Fruit fly (Drosophila melanogaster) whole organism, embryonic: Measurements from ENCODE around the gene Sgp.
A peak's percentile ranks its signal among the peaks of the same experiment; 100 is the strongest.

ENCODE experiments used
- Aef1 ChIP-seq: fragments of 200-800 bp; sonication (Bioruptor generic); IDR thresholded peaks from 3 replicates; pipeline ENCODE4 v1.3.6; 2022; ENCODE audit warnings: missing biosample characterization, missing genetic modification characterization
- BtbVII ChIP-seq: fragments of 200-800 bp; sonication (Bioruptor generic); optimal IDR thresholded peaks from 3 replicates; lab custom pipeline; 2017; ENCODE audit warnings: missing biosample characterization, mild to moderate bottlenecking, missing genetic modification characterization
- C15 ChIP-seq: fragments of 200-800 bp; sonication (Bioruptor generic); IDR thresholded peaks from 3 replicates; pipeline ENCODE4 v1.3.6; 2022; ENCODE audit warnings: missing biosample characterization, missing genetic modification characterization
- CG10366 ChIP-seq: fragments of 200-800 bp; sonication (Bioruptor generic); IDR thresholded peaks from 2 replicates; pipeline ENCODE4 v1.3.6; 2022; ENCODE audit warnings: missing biosample characterization, missing genetic modification characterization
- CG10431 ChIP-seq: fragments of 200-800 bp; sonication (Bioruptor generic); optimal IDR thresholded peaks from 3 replicates; lab custom pipeline; 2018; ENCODE audit warnings: missing biosample characterization, mild to moderate bottlenecking, missing genetic modification characterization
- CG11504 ChIP-seq: fragments of 200-800 bp; sonication (Bioruptor generic); optimal IDR thresholded peaks from 3 replicates; lab custom pipeline; 2019; ENCODE audit warnings: missing biosample characterization, mild to moderate bottlenecking, missing genetic modification characterization, moderate library complexity
- CG12219 ChIP-seq: fragments of 200-800 bp; sonication (Bioruptor generic); optimal IDR thresholded peaks from 3 replicates; lab custom pipeline; 2018; ENCODE audit warnings: missing biosample characterization, mild to moderate bottlenecking, missing genetic modification characterization
- CG14050 ChIP-seq: fragments of 200-800 bp; sonication (Bioruptor generic); IDR thresholded peaks from 3 replicates; pipeline ENCODE4 v1.3.6; 2022; ENCODE audit warnings: missing biosample characterization, missing genetic modification characterization
- CG15073 ChIP-seq: fragments of 200-800 bp; sonication (Bioruptor generic); optimal IDR thresholded peaks from 2 replicates; lab custom pipeline; 2016; ENCODE audit warnings: missing biosample characterization, missing genetic modification characterization
- CG15269 ChIP-seq: fragments of 200-800 bp; sonication (Bioruptor generic); optimal IDR thresholded peaks from 2 replicates; lab custom pipeline; 2018; ENCODE audit warnings: missing biosample characterization, mild to moderate bottlenecking, missing genetic modification characterization, moderate library complexity
- CG17385 ChIP-seq: fragments of 200-800 bp; sonication (Bioruptor generic); optimal IDR thresholded peaks from 3 replicates; lab custom pipeline; 2018; ENCODE audit warnings: missing biosample characterization, mild to moderate bottlenecking, missing genetic modification characterization
- CG1792 ChIP-seq: fragments of 200-800 bp; sonication (Bioruptor generic); optimal IDR thresholded peaks from 2 replicates; lab custom pipeline; 2016; ENCODE audit warnings: missing biosample characterization, missing genetic modification characterization
- CG2116 ChIP-seq: fragments of 200-800 bp; sonication (Bioruptor generic); optimal IDR thresholded peaks from 3 replicates; lab custom pipeline; 2018; ENCODE audit warnings: missing biosample characterization, mild to moderate bottlenecking, missing genetic modification characterization
- CG30403 ChIP-seq: fragments of 200-800 bp; sonication (Bioruptor generic); optimal IDR thresholded peaks from 3 replicates; lab custom pipeline; 2016; ENCODE audit warnings: missing biosample characterization, missing genetic modification characterization
- CG3163 ChIP-seq: fragments of 200-800 bp; sonication (Bioruptor generic); optimal IDR thresholded peaks from 3 replicates; lab custom pipeline; 2016; ENCODE audit warnings: missing biosample characterization, missing genetic modification characterization
- CG33557 ChIP-seq: fragments of 200-800 bp; sonication (Bioruptor generic); optimal IDR thresholded peaks from 2 replicates; lab custom pipeline; 2019; ENCODE audit warnings: missing biosample characterization, mild to moderate bottlenecking, missing genetic modification characterization, moderate library complexity
- CG4282 ChIP-seq: fragments of 200-800 bp; sonication (Bioruptor generic); optimal IDR thresholded peaks from 2 replicates; lab custom pipeline; 2016; ENCODE audit warnings: missing biosample characterization, missing genetic modification characterization
- CG4424 ChIP-seq: fragments of 200-800 bp; sonication (Bioruptor generic); optimal IDR thresholded peaks from 3 replicates; lab custom pipeline; 2016; ENCODE audit warnings: missing biosample characterization, missing genetic modification characterization
- CG6254 ChIP-seq: fragments of 200-800 bp; sonication (Bioruptor generic); optimal IDR thresholded peaks from 3 replicates; lab custom pipeline; 2017; ENCODE audit warnings: mild to moderate bottlenecking, missing biosample characterization, missing genetic modification reagents, missing genetic modification characterization
- CG6683 ChIP-seq: fragments of 200-800 bp; sonication (Bioruptor generic); optimal IDR thresholded peaks from 2 replicates; lab custom pipeline; 2017; ENCODE audit warnings: missing biosample characterization, mild to moderate bottlenecking, missing genetic modification characterization, missing genetic modification reagents
- CG6765 ChIP-seq: fragments of 200-800 bp; sonication (Bioruptor generic); optimal IDR thresholded peaks from 3 replicates; lab custom pipeline; 2017; ENCODE audit warnings: missing biosample characterization, mild to moderate bottlenecking, missing genetic modification characterization
- CG7357 ChIP-seq: fragments of 200-800 bp; sonication (Bioruptor generic); IDR thresholded peaks from 3 replicates; pipeline ENCODE4 v1.3.6; 2022; ENCODE audit warnings: missing biosample characterization, missing genetic modification characterization
- CG7372 ChIP-seq: fragments of 200-800 bp; sonication (Bioruptor generic); IDR thresholded peaks from 2 replicates; pipeline ENCODE4 v1.3.6; 2022; ENCODE audit warnings: missing biosample characterization, missing genetic modification characterization
- CG8924 ChIP-seq: fragments of 200-800 bp; optimal IDR thresholded peaks from 3 replicates; lab custom pipeline; 2019; ENCODE audit warnings: missing biosample characterization, mild to moderate bottlenecking, missing genetic modification characterization, moderate library complexity
- E2f1 ChIP-seq: fragments of 200-800 bp; sonication (Bioruptor generic); IDR thresholded peaks from 2 replicates; pipeline ENCODE4 v1.3.6; 2022; ENCODE audit warnings: missing biosample characterization, missing genetic modification characterization
- Ets65A ChIP-seq: fragments of 200-800 bp; sonication (Bioruptor generic); peaks from one replicate; lab custom pipeline; 2016; ENCODE audit warnings: missing biosample characterization, missing genetic modification characterization
- Ets97D ChIP-seq: fragments of 200-800 bp; sonication (Bioruptor generic); optimal IDR thresholded peaks from 3 replicates; lab custom pipeline; 2016; ENCODE audit warnings: missing biosample characterization, missing genetic modification characterization
- H15 ChIP-seq: fragments of 200-800 bp; sonication (Bioruptor generic); IDR thresholded peaks from 3 replicates; pipeline ENCODE4 v1.3.6; 2022; ENCODE audit warnings: missing biosample characterization, missing genetic modification characterization
- HmgZ ChIP-seq: fragments of 200-800 bp; sonication (Bioruptor generic); optimal IDR thresholded peaks from 2 replicates; lab custom pipeline; 2018; ENCODE audit warnings: missing biosample characterization, mild to moderate bottlenecking, missing genetic modification characterization
- Hmx ChIP-seq: fragments of 200-800 bp; sonication (Bioruptor generic); optimal IDR thresholded peaks from 2 replicates; lab custom pipeline; 2016; ENCODE audit warnings: missing biosample characterization, missing genetic modification characterization
- Opbp ChIP-seq: fragments of 200-800 bp; sonication (Bioruptor generic); IDR thresholded peaks from 3 replicates; pipeline ENCODE4 v1.3.6; 2022; ENCODE audit warnings: missing biosample characterization, missing genetic modification characterization; ENCODE audit not compliant: partially characterized antibody
- Optix ChIP-seq: fragments of 200-800 bp; sonication (Bioruptor generic); IDR thresholded peaks from 3 replicates; pipeline ENCODE4 v1.3.6; 2022; ENCODE audit warnings: missing biosample characterization, missing genetic modification characterization
- Pdp1 ChIP-seq, 2 experiments: fragments of 200-800 bp; sonication (Bioruptor generic); optimal IDR thresholded peaks; 3 replicates each; lab custom pipeline; 2016; ENCODE audit warnings: missing biosample characterization in 2 of 2, missing genetic modification characterization in 2 of 2, mild to moderate bottlenecking in 1 of 2, moderate library complexity in 1 of 2
- bsh ChIP-seq, 2 experiments: fragments of 200-800 bp; sonication (Bioruptor generic); optimal IDR thresholded peaks; 2 replicates each; lab custom pipeline; 2017 to 2018; ENCODE audit warnings: mild to moderate bottlenecking in 2 of 2, missing biosample characterization in 2 of 2, missing genetic modification characterization in 2 of 2, moderate library complexity in 1 of 2
- da ChIP-seq: fragments of 200-800 bp; sonication (Bioruptor generic); optimal IDR thresholded peaks from 2 replicates; lab custom pipeline; 2016; ENCODE audit warnings: missing biosample characterization, missing genetic modification characterization
- danr ChIP-seq: fragments of 200-800 bp; sonication (Bioruptor generic); IDR thresholded peaks from 2 replicates; pipeline ENCODE4 v1.3.6; 2022; ENCODE audit warnings: missing biosample characterization, missing genetic modification characterization
- dati ChIP-seq: fragments of 200-800 bp; sonication (Bioruptor generic); IDR thresholded peaks from 2 replicates; pipeline ENCODE4 v1.3.6; 2022; ENCODE audit warnings: missing biosample characterization, missing genetic modification characterization
- dmrt11E ChIP-seq: fragments of 200-800 bp; sonication (Bioruptor generic); optimal IDR thresholded peaks from 3 replicates; lab custom pipeline; 2018; ENCODE audit warnings: missing biosample characterization, mild to moderate bottlenecking, missing genetic modification characterization, moderate library complexity
- en ChIP-seq: fragments of 200-800 bp; sonication (Bioruptor generic); optimal IDR thresholded peaks from 2 replicates; lab custom pipeline; 2016; ENCODE audit warnings: missing biosample characterization, missing genetic modification characterization
- gfzf ChIP-seq: fragments of 200-800 bp; sonication (Bioruptor generic); optimal IDR thresholded peaks from 2 replicates; lab custom pipeline; 2016; ENCODE audit warnings: missing biosample characterization, mild to moderate bottlenecking, missing genetic modification characterization, moderate library complexity
- gsb-n ChIP-seq: fragments of 200-800 bp; sonication (Bioruptor generic); optimal IDR thresholded peaks from 3 replicates; lab custom pipeline; 2018; ENCODE audit warnings: missing biosample characterization, mild to moderate bottlenecking, missing genetic modification characterization
- jumu ChIP-seq: fragments of 200-800 bp; sonication (Bioruptor generic); optimal IDR thresholded peaks from 3 replicates; lab custom pipeline; 2016; ENCODE audit warnings: missing biosample characterization, missing genetic modification characterization
- maf-S ChIP-seq: fragments of 200-800 bp; sonication (Bioruptor generic); optimal IDR thresholded peaks from 2 replicates; lab custom pipeline; 2016; ENCODE audit warnings: missing biosample characterization, missing genetic modification characterization
- nom ChIP-seq: fragments of 200-800 bp; sonication (Bioruptor generic); optimal IDR thresholded peaks from 2 replicates; lab custom pipeline; 2017; ENCODE audit warnings: missing biosample characterization, missing genetic modification characterization, mild to moderate bottlenecking, moderate library complexity, missing genetic modification reagents
- p53 ChIP-seq: fragments of 200-800 bp; sonication (Bioruptor generic); optimal IDR thresholded peaks from 2 replicates; lab custom pipeline; 2016; ENCODE audit warnings: missing biosample characterization, missing genetic modification characterization
- rib ChIP-seq: fragments of 200-800 bp; sonication (Bioruptor generic); IDR thresholded peaks from 2 replicates; pipeline ENCODE4 v1.3.6; 2022; ENCODE audit warnings: missing biosample characterization, missing genetic modification characterization
- slbo ChIP-seq: fragments of 200-800 bp; sonication (Bioruptor generic); IDR thresholded peaks from 2 replicates; pipeline ENCODE4 v1.3.6; 2022; ENCODE audit warnings: missing biosample characterization, missing genetic modification characterization
- slp2 ChIP-seq: fragments of 200-800 bp; sonication (Bioruptor generic); optimal IDR thresholded peaks from 2 replicates; lab custom pipeline; 2016; ENCODE audit warnings: missing biosample characterization, missing genetic modification characterization
- stc ChIP-seq: fragments of 200-800 bp; sonication (Bioruptor generic); IDR thresholded peaks from 2 replicates; pipeline ENCODE4 v1.3.6; 2022; ENCODE audit warnings: missing biosample characterization, missing genetic modification characterization
- tio ChIP-seq: fragments of 200-800 bp; sonication (Bioruptor generic); optimal IDR thresholded peaks from 2 replicates; lab custom pipeline; 2017; ENCODE audit warnings: missing biosample characterization, missing genetic modification characterization, inconsistent platforms
- trh ChIP-seq: fragments of 200-800 bp; sonication (Bioruptor generic); optimal IDR thresholded peaks from 2 replicates; lab custom pipeline; 2016; ENCODE audit warnings: missing biosample characterization, missing genetic modification characterization
- ttk ChIP-seq: fragments of 200-800 bp; sonication (Bioruptor generic); IDR thresholded peaks from 2 replicates; pipeline ENCODE4 v2.1.2; 2022; ENCODE audit warnings: missing biosample characterization, missing genetic modification characterization
- wor ChIP-seq: fragments of 200-800 bp; sonication (Bioruptor generic); IDR thresholded peaks from 2 replicates; pipeline ENCODE4 v1.3.6; 2022; ENCODE audit warnings: missing biosample characterization, missing genetic modification characterization

Sgp gene

dm6 chr2L:8543102-8543501 is 23.6 kb downstream of the Sgp start (continued):
- TF ChIP-seq Ets97D (GFP tag; lab: Kevin White, UChicago) (peak; percentile 2), dmrt11E (tag; lab: Kevin White, UChicago) (no peak), Optix (GFP tag; lab: Robert Waterston, UW) (no peak), C15 (GFP tag; lab: Robert Waterston, UW) (no peak), gsb-n (tag; lab: Kevin White, UChicago) (no peak), CG8924 (tag; lab: Kevin White, UChicago) (peak; percentile 53), CG11504 (no peak), Aef1 (no peak), CG17385 (GFP tag; lab: Kevin White, UChicago) (no peak), nom (GFP tag; lab: Kevin White, UChicago) (peak; percentile 28), gfzf (GFP tag; lab: Kevin White, UChicago) (peak; percentile 92), CG15269 (tag; lab: Kevin White, UChicago) (no peak), slp2 (no peak), jumu (GFP tag; lab: Kevin White, UChicago) (no peak), tio (GFP tag; lab: Kevin White, UChicago) (no peak), danr (GFP tag; lab: Robert Waterston, UW) (no peak), CG4424 (GFP tag; lab: Kevin White, UChicago) (no peak), CG10431 (GFP tag; lab: Kevin White, UChicago) (peak; percentile 59), ttk (no peak), CG14050 (GFP tag; lab: Robert Waterston, UW) (no peak), Ets65A (GFP tag; lab: Kevin White, UChicago) (no peak), Hmx (GFP tag; lab: Kevin White, UChicago) (no peak), Pdp1 (GFP tag; optimal IDR thresholded peaks at IDR 0.05; lab: Kevin White, UChicago) (peak in 1 of 2 experiments; percentile 30), CG10366 (no peak), maf-S (GFP tag; lab: Kevin White, UChicago) (no peak), CG6683 (GFP tag; lab: Kevin White, UChicago) (no peak), CG12219 (no peak), slbo (GFP tag; lab: Robert Waterston, UW) (no peak), dati (GFP tag; lab: Robert Waterston, UW) (no peak), CG4282 (GFP tag; lab: Kevin White, UChicago) (no peak), CG15073 (GFP tag; lab: Kevin White, UChicago) (no peak), CG6254 (GFP tag; lab: Kevin White, UChicago) (no peak), CG7372 (no peak), trh (GFP tag; lab: Kevin White, UChicago) (no peak), wor (GFP tag; lab: Robert Waterston, UW) (no peak), CG33557 (GFP tag; lab: Kevin White, UChicago) (peak; percentile 41), HmgZ (tag; lab: Kevin White, UChicago) (peak; percentile 31), bsh (GFP tag; optimal IDR thresholded peaks at IDR 0.05; lab: Kevin White, UChicago) (no peak), CG6765 (GFP tag; lab: Kevin White, UChicago) (peak; percentile 34), CG1792 (no peak), E2f1 (GFP tag; lab: Robert Waterston, UW) (no peak), CG30403 (GFP tag; lab: Kevin White, UChicago) (no peak), H15 (GFP tag; lab: Robert Waterston, UW) (no peak), BtbVII (GFP tag; lab: Kevin White, UChicago) (no peak), Opbp (GFP tag; lab: Robert Waterston, UW) (no peak), da (GFP tag; lab: Kevin White, UChicago) (no peak), CG3163 (peak; percentile 99), en (GFP tag; lab: Kevin White, UChicago) (no peak), rib (peak; percentile 12; the same call in 1 of the 2 replicates), CG2116 (GFP tag; lab: Kevin White, UChicago) (peak; percentile 9), CG7357 (no peak), p53 (GFP tag; lab: Kevin White, UChicago) (no peak), stc (GFP tag; lab: Robert Waterston, UW) (no peak; the same call in 1 of the 2 replicates)
